Fruit fly (Drosophila melanogaster): ENCODE measurements around the gene eff.
A peak's percentile ranks its signal among the peaks of the same experiment; 100 is the strongest.

eff gene

DNA sequence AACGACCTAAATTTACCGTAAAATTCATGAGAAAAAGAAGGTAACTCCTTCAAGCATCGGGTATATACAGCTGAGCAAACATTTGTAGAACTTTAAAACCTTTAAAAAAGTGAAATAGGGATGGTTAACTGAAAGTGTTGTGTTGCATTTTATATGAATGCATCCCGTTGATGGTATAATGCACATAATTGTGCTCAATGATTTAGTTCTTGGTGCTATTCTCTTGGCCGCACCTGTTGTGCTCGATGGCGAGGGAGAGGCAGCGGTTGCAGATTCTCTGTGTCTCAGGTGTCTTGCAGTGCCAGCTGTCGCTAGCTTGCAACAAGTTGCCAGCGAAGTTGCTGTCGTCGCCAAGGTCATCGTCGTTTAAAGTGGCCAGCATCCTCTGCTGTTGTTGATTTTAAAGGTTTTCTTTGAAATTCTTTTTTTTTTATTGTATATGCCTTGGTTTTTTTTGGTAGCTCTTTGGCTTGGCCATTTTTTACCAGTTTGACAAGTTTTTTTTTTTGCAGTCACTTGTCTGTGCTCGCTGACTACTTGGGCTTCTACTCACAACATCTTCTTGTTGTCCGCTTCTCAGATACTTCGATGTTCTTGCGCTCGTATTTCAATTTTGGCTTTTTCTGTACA lies 24.4 kb upstream of the eff start:
- TF ChIP-seq CG11294 (GFP tag; IDR thresholded peaks at IDR 0.05) (peak; percentile 23; the same call in 1 of the 2 replicates), CG9139 (GFP tag; optimal IDR thresholded peaks at IDR 0.05) (peak; percentile 74), CG8319 (GFP tag; optimal IDR thresholded peaks at IDR 0.05) (peak; percentile 41), svp (GFP tag) (no peak), Hr4 (GFP tag; optimal IDR thresholded peaks at IDR 0.05) (peak; percentile 44), lz (GFP tag; optimal IDR thresholded peaks at IDR 0.05) (peak; percentile 51), Blimp-1 (GFP tag; optimal IDR thresholded peaks at IDR 0.05) (no peak), CG4318 (GFP tag; optimal IDR thresholded peaks at IDR 0.05) (no peak), Gug (GFP tag; IDR thresholded peaks at IDR 0.05) (no peak; the same call in 1 of the 2 replicates), Sox15 (GFP tag; optimal IDR thresholded peaks at IDR 0.05) (peak; percentile 44), CG31627 (GFP tag; optimal IDR thresholded peaks at IDR 0.05) (peak; percentile 66), CG10631 (GFP tag; optimal IDR thresholded peaks at IDR 0.05) (peak; percentile 69), Sox102F (GFP tag; optimal IDR thresholded peaks at IDR 0.05) (peak; percentile 65), CG11902 (GFP tag; optimal IDR thresholded peaks at IDR 0.05) (peak; percentile 6), CG6808 (GFP tag; optimal IDR thresholded peaks at IDR 0.05) (peak; percentile 74), Lpt (GFP tag; optimal IDR thresholded peaks at IDR 0.05) (peak; percentile 29), CG6792 (GFP tag; optimal IDR thresholded peaks at IDR 0.05) (peak; percentile 68), esn (GFP tag; optimal IDR thresholded peaks at IDR 0.05) (peak; percentile 68), achi (GFP tag; optimal IDR thresholded peaks at IDR 0.05) (peak; percentile 57), dsx (GFP tag; optimal IDR thresholded peaks at IDR 0.05; ENCODE audit: poor library complexity, severe bottlenecking) (peak; percentile 19), Ets96B (tag; optimal IDR thresholded peaks at IDR 0.05) (peak; percentile 33), ss (GFP tag; optimal IDR thresholded peaks at IDR 0.05) (peak; percentile 82 to 84), pdm3 (GFP tag; optimal IDR thresholded peaks at IDR 0.05) (peak; percentile 55), fd85E (GFP tag; optimal IDR thresholded peaks at IDR 0.05) (no peak), fd59A (GFP tag; optimal IDR thresholded peaks at IDR 0.05) (peak; percentile 52), CG3919 (GFP tag; optimal IDR thresholded peaks at IDR 0.05) (peak; percentile 56), CG32006 (GFP tag; optimal IDR thresholded peaks at IDR 0.05) (peak; percentile 71), Smox (GFP tag; optimal IDR thresholded peaks at IDR 0.05) (peak; percentile 56), CG10669 (GFP tag; optimal IDR thresholded peaks at IDR 0.05) (peak; percentile 55), CG34406 (GFP tag; optimal IDR thresholded peaks at IDR 0.05) (peak; percentile 56), Hr38 (GFP tag; optimal IDR thresholded peaks at IDR 0.05) (no peak), CG7368 (GFP tag; optimal IDR thresholded peaks at IDR 0.05) (peak; percentile 60), vri (GFP tag; optimal IDR thresholded peaks at IDR 0.05) (peak; percentile 42), Eip78C (GFP tag) (peak; percentile 92), Ets21C (GFP tag; optimal IDR thresholded peaks at IDR 0.05) (peak; percentile 38), CG11762 (GFP tag; optimal IDR thresholded peaks at IDR 0.05; ENCODE audit: insufficient read depth) (peak; percentile 44), acj6 (GFP tag; optimal IDR thresholded peaks at IDR 0.05) (peak; percentile 59), CG6854 (GFP tag; optimal IDR thresholded peaks at IDR 0.05) (peak; percentile 82), spab (GFP tag; optimal IDR thresholded peaks at IDR 0.05) (peak; percentile 47), CG16779 (tag; optimal IDR thresholded peaks at IDR 0.05) (peak; percentile 42), net (GFP tag; optimal IDR thresholded peaks at IDR 0.05) (peak; percentile 69), CG8632 (GFP tag; optimal IDR thresholded peaks at IDR 0.05) (peak; percentile 63), CG6276 (GFP tag; optimal IDR thresholded peaks at IDR 0.05) (peak; percentile 18), cyc (GFP tag; optimal IDR thresholded peaks at IDR 0.05) (peak; percentile 31), CG8119 (GFP tag; IDR thresholded peaks at IDR 0.05) (peak; percentile 71; the same call in 2 of the 3 replicates), fkh (GFP tag; optimal IDR thresholded peaks at IDR 0.05) (no peak), salr (GFP tag; optimal IDR thresholded peaks at IDR 0.05) (peak; percentile 7 to 11), CG15336 (GFP tag; IDR thresholded peaks at IDR 0.05) (peak; percentile 74), topi (GFP tag; optimal IDR thresholded peaks at IDR 0.05) (peak; percentile 53), dac (GFP tag; optimal IDR thresholded peaks at IDR 0.05) (peak; percentile 7), CG6163 (GFP tag; IDR thresholded peaks at IDR 0.05) (no peak; the same call in none of the 3 replicates)
